Worm (Caenorhabditis elegans) whole organism, mixed stage, embryonic: ENCODE data around the gene T25B9.1.

Experiments used
- ces-1 ChIP-seq: fragments of 150-350 bp; optimal IDR thresholded peaks from 2 replicates; lab custom pipeline; 2014; ENCODE audit warnings: missing biosample characterization, missing genetic modification reagents, missing genetic modification characterization
- drap-1 ChIP-seq: fragments of 200-800 bp; sonication (Bioruptor generic); optimal IDR thresholded peaks from 3 replicates; lab custom pipeline; 2018; ENCODE audit warnings: mild to moderate bottlenecking, missing genetic modification characterization, missing compliant biosample characterization
- elt-1 ChIP-seq: sonication (generic microtip); optimal IDR thresholded peaks from 2 replicates; lab custom pipeline; 2017; ENCODE audit warnings: missing genetic modification characterization, mild to moderate bottlenecking, missing compliant biosample characterization, antibody characterized with exemption, moderate library complexity, borderline replicate concordance; ENCODE audit not compliant: insufficient read depth
- lin-13 ChIP-seq: fragments of 150-350 bp; optimal IDR thresholded peaks from 2 replicates; lab custom pipeline; 2014; ENCODE audit warnings: missing biosample characterization, missing genetic modification characterization
- mep-1 ChIP-seq: fragments of 150-350 bp; optimal IDR thresholded peaks from 2 replicates; lab custom pipeline; 2017; ENCODE audit warnings: missing biosample characterization, missing genetic modification reagents, missing genetic modification characterization, inconsistent platforms
- mls-2 ChIP-seq: sonication (generic microtip); optimal IDR thresholded peaks from 2 replicates; lab custom pipeline; 2016; ENCODE audit warnings: mild to moderate bottlenecking, missing genetic modification characterization, moderate library complexity, missing compliant biosample characterization
- nhr-76 ChIP-seq: sonication (generic microtip); optimal IDR thresholded peaks from 2 replicates; lab custom pipeline; 2017; ENCODE audit warnings: missing biosample characterization, missing genetic modification characterization
- snpc-4 ChIP-seq: fragments of 150-350 bp; optimal IDR thresholded peaks from 2 replicates; lab custom pipeline; 2014; ENCODE audit warnings: missing biosample characterization, missing genetic modification characterization
- sptf-1 ChIP-seq: sonication (generic microtip); optimal IDR thresholded peaks from 2 replicates; lab custom pipeline; 2017; ENCODE audit warnings: mild to moderate bottlenecking, missing genetic modification characterization, moderate library complexity, missing compliant biosample characterization
- unc-39 ChIP-seq: fragments of 150-350 bp; optimal IDR thresholded peaks from 2 replicates; lab custom pipeline; 2014; ENCODE audit warnings: missing biosample characterization, missing genetic modification characterization
- unc-62 ChIP-seq: fragments of 150-350 bp; optimal IDR thresholded peaks from 2 replicates; lab custom pipeline; 2014; ENCODE audit warnings: missing biosample characterization, missing genetic modification reagents, missing genetic modification characterization
- ztf-11 ChIP-seq: fragments of 150-350 bp; optimal IDR thresholded peaks from 2 replicates; lab custom pipeline; 2014; ENCODE audit warnings: missing biosample characterization, missing genetic modification characterization

ce11 chrIV:10764206-10764605, 14.3 kb upstream of the T25B9.1 start, which contains the start of gene T25B9.11:
- TF ChIP-seq lin-13 (no peak), unc-62 (GFP tag; lab: Kevin White, UChicago) (no peak), unc-39 (tag; lab: Kevin White, UChicago) (no peak), sptf-1 (tag; lab: Kevin White, UChicago) (no peak), nhr-76 (no peak), mls-2 (no peak), drap-1 (GFP tag; lab: Kevin White, UChicago) (no peak), ztf-11 (tag; lab: Kevin White, UChicago) (no peak), snpc-4 (tag; lab: Kevin White, UChicago) (no peak), mep-1 (tag; lab: Kevin White, UChicago) (no peak), elt-1 (tag; lab: Kevin White, UChicago) (no peak), ces-1 (no peak)
